Fruit fly (Drosophila melanogaster) S2 (cell line): ENCODE data around the gene CG18132.

Source experiments
- CG8478 ChIP-seq: fragments of >200 bp; optimal IDR thresholded peaks from 2 replicates; lab custom pipeline; 2018
- CTCF ChIP-seq, 2 experiments: fragments of >200 bp; optimal IDR thresholded peaks; 2 replicates each; lab custom pipeline; 2018

dm6 chr2L:1478488-1478887 is 38.8 kb downstream of the CG18132 start:
- no peak for TF ChIP-seq CG8478 (lab: Kevin White, UChicago)
- TF ChIP-seq CTCF (optimal IDR thresholded peaks at IDR 0.05; lab: Kevin White, UChicago), result no peak
